Worm (Caenorhabditis elegans) whole organism, L2 larva: ENCODE measurements around the gene K07C5.2.
A peak's percentile ranks its signal among the peaks of the same experiment; 100 is the strongest.

Experiments used
- elt-3 ChIP-seq: sonication (generic microtip); optimal IDR thresholded peaks from 2 replicates; lab custom pipeline; 2017; ENCODE audit warnings: missing biosample characterization, missing genetic modification characterization
- gmeb-1 ChIP-seq: fragments of 150-350 bp; optimal IDR thresholded peaks from 2 replicates; lab custom pipeline; 2014; ENCODE audit warnings: missing biosample characterization, missing genetic modification characterization
- lin-13 ChIP-seq: fragments of 150-350 bp; optimal IDR thresholded peaks from 2 replicates; lab custom pipeline; 2014; ENCODE audit warnings: missing biosample characterization, missing genetic modification reagents, missing genetic modification characterization
- lin-39 ChIP-seq: fragments of 150-350 bp; optimal IDR thresholded peaks from 2 replicates; lab custom pipeline; 2014; ENCODE audit warnings: missing biosample characterization, missing genetic modification reagents, missing genetic modification characterization
- unc-55 ChIP-seq: fragments of 150-350 bp; sonication (generic microtip); optimal IDR thresholded peaks from 3 replicates; lab custom pipeline; 2014; ENCODE audit warnings: missing biosample characterization, missing genetic modification reagents, missing genetic modification characterization
- ztf-4 ChIP-seq: fragments of 150-350 bp; optimal IDR thresholded peaks from 2 replicates; lab custom pipeline; 2014; ENCODE audit warnings: missing biosample characterization, missing genetic modification characterization

DNA sequence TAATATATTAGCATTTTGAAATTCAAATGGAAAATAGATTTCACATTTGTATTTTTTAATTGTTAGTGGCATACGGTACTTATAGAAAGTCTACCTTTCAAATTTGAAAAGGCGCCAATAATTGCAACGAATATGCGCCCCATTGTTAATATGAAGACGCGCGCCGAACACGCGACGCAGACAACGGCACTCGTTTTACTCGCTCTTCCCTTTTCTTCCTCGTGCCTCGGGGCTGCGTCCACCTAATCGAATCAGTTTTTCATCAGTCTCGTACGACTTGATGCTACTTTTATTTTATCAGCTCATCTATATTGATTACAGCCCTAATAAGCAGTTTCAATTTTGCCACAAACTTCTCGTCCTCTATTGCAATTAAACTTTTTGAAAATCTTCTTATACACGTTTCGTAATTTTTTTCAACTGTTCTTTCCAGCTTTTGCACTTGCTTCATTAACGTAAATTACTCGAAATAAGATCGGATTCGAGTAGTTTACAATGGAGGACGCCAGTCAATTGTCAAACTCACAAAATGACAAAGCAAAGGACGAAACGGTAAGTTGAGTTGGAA lies 22.6 kb downstream of the K07C5.2 start, which contains the start of gene cash-1:
- TF ChIP-seq lin-13 (GFP tag; lab: Kevin White, UChicago) = peak; percentile 72
- no peak for TF ChIP-seq elt-3 (tag; lab: Kevin White, UChicago)
- peak; percentile 78 for TF ChIP-seq gmeb-1 (tag; lab: Kevin White, UChicago)
- TF ChIP-seq ztf-4 = no peak
- no peak for TF ChIP-seq lin-39 (tag; lab: Kevin White, UChicago)
- no peak for TF ChIP-seq unc-55 (GFP tag; lab: Kevin White, UChicago)
